Fruit fly (Drosophila melanogaster) whole organism, embryonic: ENCODE measurements around the gene Syt12.
A peak's percentile ranks its signal among the peaks of the same experiment; 100 is the strongest.

Experiments used
- CG10147 ChIP-seq: fragments of 200-800 bp; sonication (Bioruptor generic); optimal IDR thresholded peaks from 2 replicates; lab custom pipeline; 2019; ENCODE audit warnings: missing biosample characterization, mild to moderate bottlenecking, missing genetic modification characterization, moderate library complexity
- CG11560 ChIP-seq: fragments of 200-800 bp; sonication (Bioruptor generic); IDR thresholded peaks from 3 replicates; pipeline ENCODE4 v1.3.6; 2022; ENCODE audit warnings: missing biosample characterization, missing genetic modification characterization
- CG12744 ChIP-seq: fragments of 200-800 bp; sonication (Bioruptor generic); optimal IDR thresholded peaks from 2 replicates; lab custom pipeline; 2016; ENCODE audit warnings: missing biosample characterization, missing genetic modification characterization
- CG14050 ChIP-seq: fragments of 200-800 bp; sonication (Bioruptor generic); IDR thresholded peaks from 3 replicates; pipeline ENCODE4 v1.3.6; 2022; ENCODE audit warnings: missing biosample characterization, missing genetic modification characterization
- CG1603 ChIP-seq: fragments of 200-800 bp; sonication (Bioruptor generic); optimal IDR thresholded peaks from 2 replicates; lab custom pipeline; 2019; ENCODE audit warnings: missing biosample characterization, mild to moderate bottlenecking, missing genetic modification characterization, moderate library complexity
- CG16813 ChIP-seq: fragments of 200-800 bp; sonication (Bioruptor generic); IDR thresholded peaks from 3 replicates; pipeline ENCODE4 v1.3.6; 2022; ENCODE audit warnings: missing biosample characterization, missing genetic modification characterization; ENCODE audit not compliant: partially characterized antibody
- CG1832 ChIP-seq: fragments of 200-800 bp; sonication (Bioruptor generic); optimal IDR thresholded peaks from 2 replicates; lab custom pipeline; 2017; ENCODE audit warnings: missing biosample characterization, mild to moderate bottlenecking, missing genetic modification characterization, inconsistent platforms
- CG2712 ChIP-seq: fragments of 200-800 bp; optimal IDR thresholded peaks from 3 replicates; lab custom pipeline; 2019; ENCODE audit warnings: missing biosample characterization, mild to moderate bottlenecking, missing genetic modification characterization, moderate library complexity
- CG31365 ChIP-seq: fragments of 200-800 bp; sonication (Bioruptor generic); optimal IDR thresholded peaks from 2 replicates; lab custom pipeline; 2018; ENCODE audit warnings: missing biosample characterization, mild to moderate bottlenecking, missing genetic modification characterization
- CG32767 ChIP-seq: fragments of 200-800 bp; sonication (Bioruptor generic); IDR thresholded peaks from 2 replicates; pipeline ENCODE4 v1.3.6; 2022; ENCODE audit warnings: missing biosample characterization, missing genetic modification characterization
- CG3407 ChIP-seq: fragments of 200-800 bp; sonication (Bioruptor generic); optimal IDR thresholded peaks from 2 replicates; lab custom pipeline; 2018; ENCODE audit warnings: missing biosample characterization, mild to moderate bottlenecking, missing genetic modification characterization
- CG34422 ChIP-seq: fragments of 200-800 bp; sonication (Bioruptor generic); IDR thresholded peaks from 3 replicates; pipeline ENCODE4 v1.3.6; 2022; ENCODE audit warnings: missing biosample characterization, missing genetic modification characterization
- CG3838 ChIP-seq: fragments of 200-800 bp; sonication (Bioruptor generic); optimal IDR thresholded peaks from 3 replicates; lab custom pipeline; 2016; ENCODE audit warnings: missing biosample characterization, missing genetic modification characterization
- CG4820 ChIP-seq: fragments of 200-800 bp; sonication (Bioruptor generic); optimal IDR thresholded peaks from 3 replicates; lab custom pipeline; 2016; ENCODE audit warnings: missing biosample characterization, missing genetic modification characterization
- CG5953 ChIP-seq: fragments of 200-800 bp; sonication (Bioruptor generic); IDR thresholded peaks from 2 replicates; pipeline ENCODE4 v1.3.6; 2022; ENCODE audit warnings: missing biosample characterization, missing genetic modification characterization
- CG6175 ChIP-seq: fragments of 200-800 bp; sonication (Bioruptor generic); IDR thresholded peaks from 3 replicates; pipeline ENCODE4 v1.3.6; 2022; ENCODE audit warnings: missing biosample characterization, missing genetic modification characterization
- CG6254 ChIP-seq: fragments of 200-800 bp; sonication (Bioruptor generic); optimal IDR thresholded peaks from 3 replicates; lab custom pipeline; 2017; ENCODE audit warnings: mild to moderate bottlenecking, missing biosample characterization, missing genetic modification reagents, missing genetic modification characterization
- CG8290 ChIP-seq, 3 experiments: fragments of 200-800 bp; sonication (Bioruptor generic); optimal IDR thresholded peaks; 2 replicates each; lab custom pipeline; 2016 to 2019; ENCODE audit warnings: missing biosample characterization in 3 of 3, missing genetic modification characterization in 3 of 3, mild to moderate bottlenecking in 2 of 3, moderate library complexity in 1 of 3
- CG8388 ChIP-seq: fragments of 200-800 bp; sonication (Bioruptor generic); optimal IDR thresholded peaks from 2 replicates; lab custom pipeline; 2019; ENCODE audit warnings: missing biosample characterization, mild to moderate bottlenecking, missing genetic modification characterization, moderate library complexity
- CG9876 ChIP-seq: fragments of 200-800 bp; sonication (Bioruptor generic); optimal IDR thresholded peaks from 2 replicates; lab custom pipeline; 2016; ENCODE audit warnings: missing biosample characterization, missing genetic modification characterization
- CrebB ChIP-seq: fragments of 200-800 bp; sonication (Bioruptor generic); optimal IDR thresholded peaks from 3 replicates; lab custom pipeline; 2018; ENCODE audit warnings: missing biosample characterization, mild to moderate bottlenecking, missing genetic modification characterization
- D19A ChIP-seq: fragments of 200-800 bp; optimal IDR thresholded peaks from 3 replicates; lab custom pipeline; 2019; ENCODE audit warnings: missing biosample characterization, mild to moderate bottlenecking, missing genetic modification characterization, moderate library complexity
- Doc3 ChIP-seq: fragments of 200-800 bp; sonication (Bioruptor generic); IDR thresholded peaks from 3 replicates; pipeline ENCODE4 v1.3.6; 2022; ENCODE audit warnings: missing biosample characterization, missing genetic modification characterization; ENCODE audit not compliant: partially characterized antibody
- E2f2 ChIP-seq: fragments of 200-800 bp; sonication (Bioruptor generic); IDR thresholded peaks from 2 replicates; pipeline ENCODE4 v1.3.6; 2022; ENCODE audit warnings: missing biosample characterization, missing genetic modification characterization
- Gug ChIP-seq: fragments of 200-800 bp; sonication (Bioruptor generic); IDR thresholded peaks from 4 replicates; pipeline ENCODE4 v1.3.6; 2022; ENCODE audit warnings: missing biosample characterization, missing genetic modification characterization
- Hr39 ChIP-seq: fragments of >200 bp; optimal IDR thresholded peaks from 2 replicates; lab custom pipeline; 2017
- Hr51 ChIP-seq, 2 experiments: fragments of 200-800 bp; sonication (Bioruptor generic); optimal IDR thresholded peaks; 2 replicates in 1 of 2; 3 replicates in 1 of 2; lab custom pipeline; 2016 to 2018; ENCODE audit warnings: missing biosample characterization in 2 of 2, missing genetic modification characterization in 2 of 2, mild to moderate bottlenecking in 1 of 2, moderate library complexity in 1 of 2
- Kr ChIP-seq: fragments of 200-800 bp; sonication (Bioruptor generic); optimal IDR thresholded peaks from 2 replicates; lab custom pipeline; 2017; ENCODE audit warnings: missing biosample characterization, mild to moderate bottlenecking, missing genetic modification characterization
- MBD-R2 ChIP-seq: fragments of 200-800 bp; sonication (Bioruptor generic); IDR thresholded peaks from 2 replicates; pipeline ENCODE4 v1.3.6; 2022; ENCODE audit warnings: missing biosample characterization, missing genetic modification characterization
- MTF-1 ChIP-seq: fragments of 200-800 bp; sonication (Bioruptor generic); optimal IDR thresholded peaks from 2 replicates; lab custom pipeline; 2018; ENCODE audit warnings: missing biosample characterization, mild to moderate bottlenecking, missing genetic modification characterization, borderline replicate concordance
- Neu2 ChIP-seq: fragments of 200-800 bp; sonication (Bioruptor generic); optimal IDR thresholded peaks from 3 replicates; lab custom pipeline; 2016; ENCODE audit warnings: missing biosample characterization, missing genetic modification characterization, borderline replicate concordance
- Six4 ChIP-seq: fragments of 200-800 bp; sonication (Bioruptor generic); optimal IDR thresholded peaks from 2 replicates; lab custom pipeline; 2016; ENCODE audit warnings: missing biosample characterization, missing genetic modification characterization
- Xbp1 ChIP-seq: fragments of 200-800 bp; sonication (Bioruptor generic); optimal IDR thresholded peaks from 3 replicates; lab custom pipeline; 2016; ENCODE audit warnings: missing biosample characterization, mild to moderate bottlenecking, missing genetic modification characterization
- abd-A ChIP-seq: fragments of 200-800 bp; sonication (Bioruptor generic); optimal IDR thresholded peaks from 3 replicates; lab custom pipeline; 2019; ENCODE audit warnings: missing biosample characterization, mild to moderate bottlenecking, missing genetic modification characterization, moderate library complexity
- ato ChIP-seq: fragments of 200-800 bp; sonication (Bioruptor generic); IDR thresholded peaks from 2 replicates; pipeline ENCODE4 v1.3.6; 2022; ENCODE audit warnings: missing biosample characterization, missing genetic modification characterization; ENCODE audit not compliant: partially characterized antibody
- bigmax ChIP-seq: fragments of 200-800 bp; sonication (Bioruptor generic); optimal IDR thresholded peaks from 2 replicates; lab custom pipeline; 2018; ENCODE audit warnings: missing biosample characterization, mild to moderate bottlenecking, missing genetic modification characterization
- bsh ChIP-seq, 2 experiments: fragments of 200-800 bp; sonication (Bioruptor generic); optimal IDR thresholded peaks; 2 replicates each; lab custom pipeline; 2017 to 2018; ENCODE audit warnings: mild to moderate bottlenecking in 2 of 2, missing biosample characterization in 2 of 2, missing genetic modification characterization in 2 of 2, moderate library complexity in 1 of 2
- dm ChIP-seq: fragments of 200-800 bp; sonication (Bioruptor generic); optimal IDR thresholded peaks from 3 replicates; lab custom pipeline; 2016; ENCODE audit warnings: missing biosample characterization, missing genetic modification characterization
- fu2 ChIP-seq: fragments of 200-800 bp; sonication (Bioruptor generic); optimal IDR thresholded peaks from 2 replicates; lab custom pipeline; 2016; ENCODE audit warnings: missing biosample characterization, missing genetic modification characterization
- ind ChIP-seq: fragments of 200-800 bp; sonication (Bioruptor generic); optimal IDR thresholded peaks from 3 replicates; lab custom pipeline; 2016; ENCODE audit warnings: missing biosample characterization, missing genetic modification characterization
- lmd ChIP-seq: fragments of 200-800 bp; sonication (Bioruptor generic); IDR thresholded peaks from 2 replicates; pipeline ENCODE4 v1.3.6; 2022; ENCODE audit warnings: missing biosample characterization, missing genetic modification characterization
- mam ChIP-seq: fragments of 200-800 bp; sonication (Bioruptor generic); optimal IDR thresholded peaks from 3 replicates; lab custom pipeline; 2016; ENCODE audit warnings: missing biosample characterization, missing genetic modification characterization
- peb ChIP-seq: fragments of 200-800 bp; sonication (Bioruptor generic); IDR thresholded peaks from 2 replicates; pipeline ENCODE4 v1.3.6; 2022; ENCODE audit warnings: missing biosample characterization, missing genetic modification characterization
- pros ChIP-seq: fragments of 200-800 bp; sonication (Bioruptor generic); optimal IDR thresholded peaks from 3 replicates; lab custom pipeline; 2019; ENCODE audit warnings: missing biosample characterization, mild to moderate bottlenecking, missing genetic modification characterization, moderate library complexity
- ranshi ChIP-seq: fragments of 200-800 bp; sonication (Bioruptor generic); IDR thresholded peaks from 2 replicates; pipeline ENCODE4 v1.3.6; 2022; ENCODE audit warnings: missing biosample characterization, missing genetic modification characterization
- rib ChIP-seq: fragments of 200-800 bp; sonication (Bioruptor generic); IDR thresholded peaks from 2 replicates; pipeline ENCODE4 v1.3.6; 2022; ENCODE audit warnings: missing biosample characterization, missing genetic modification characterization
- salm ChIP-seq: fragments of 200-800 bp; sonication (Bioruptor generic); optimal IDR thresholded peaks from 2 replicates; lab custom pipeline; 2018; ENCODE audit warnings: missing biosample characterization, mild to moderate bottlenecking, missing genetic modification characterization
- sd ChIP-seq: fragments of 200-800 bp; sonication (Bioruptor generic); optimal IDR thresholded peaks from 3 replicates; lab custom pipeline; 2018; ENCODE audit warnings: missing biosample characterization, mild to moderate bottlenecking, missing genetic modification characterization, moderate library complexity
- trh ChIP-seq: fragments of 200-800 bp; sonication (Bioruptor generic); optimal IDR thresholded peaks from 2 replicates; lab custom pipeline; 2016; ENCODE audit warnings: missing biosample characterization, missing genetic modification characterization
- zfh1 ChIP-seq: fragments of 200-800 bp; sonication (Bioruptor generic); IDR thresholded peaks from 3 replicates; pipeline ENCODE4 v1.3.6; 2022; ENCODE audit warnings: missing biosample characterization, missing genetic modification characterization

The Syt12 gene

DNA sequence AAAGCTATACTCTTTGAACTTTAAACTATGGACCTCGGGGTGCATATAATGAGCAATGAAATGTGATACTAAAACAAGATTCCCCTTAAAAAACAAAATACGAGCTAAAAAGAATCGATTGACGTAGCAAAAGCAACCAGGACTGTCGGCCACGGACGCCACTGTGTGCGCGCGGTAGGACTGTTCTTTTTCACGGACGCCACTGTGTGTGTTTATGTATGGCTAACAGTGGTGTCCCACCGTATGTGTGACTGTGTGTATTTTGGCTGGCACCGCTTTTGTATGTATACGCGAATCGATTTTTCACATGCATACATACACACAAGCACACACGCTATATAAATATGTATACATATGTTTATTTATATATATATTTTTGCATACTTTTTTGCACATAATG, 24.7 kb downstream of the Syt12 start (continued):
- TF ChIP-seq CG10147 (GFP tag; lab: Kevin White, UChicago) (peak; percentile 19), CG8290 (GFP tag; optimal IDR thresholded peaks at IDR 0.05; lab: Kevin White, UChicago) (no peak), CG8290 (tag; optimal IDR thresholded peaks at IDR 0.05; lab: Kevin White, UChicago) (peak in 1 of 2 experiments; percentile 88), CG32767 (GFP tag; lab: Robert Waterston, UW) (peak; percentile 98), Doc3 (GFP tag; lab: Robert Waterston, UW) (no peak), CrebB (tag; lab: Kevin White, UChicago) (no peak), D19A (tag; lab: Kevin White, UChicago) (peak; percentile 12), CG6254 (GFP tag; lab: Kevin White, UChicago) (no peak), MBD-R2 (GFP tag; lab: Robert Waterston, UW) (peak; percentile 70), CG11560 (tag; lab: Robert Waterston, UW) (no peak), Six4 (GFP tag; lab: Kevin White, UChicago) (peak; percentile 51), CG4820 (GFP tag; lab: Kevin White, UChicago) (no peak), dm (GFP tag; lab: Kevin White, UChicago) (peak; percentile 40), Xbp1 (GFP tag; lab: Kevin White, UChicago) (peak; percentile 69), trh (no peak), bigmax (GFP tag; lab: Kevin White, UChicago) (no peak), Hr39 (no peak), abd-A (tag; lab: Kevin White, UChicago) (no peak), CG31365 (no peak), zfh1 (peak; percentile 56; the same call in 1 of the 3 replicates), CG5953 (GFP tag; lab: Robert Waterston, UW) (peak; percentile 54), Gug (GFP tag; lab: Robert Waterston, UW) (peak; percentile 76; the same call in 3 of the 4 replicates), Hr51 (GFP tag; optimal IDR thresholded peaks at IDR 0.05; lab: Kevin White, UChicago) (peak in 1 of 2 experiments; percentile 42), bsh (GFP tag; optimal IDR thresholded peaks at IDR 0.05; lab: Kevin White, UChicago) (peak; percentile 19 to 28), rib (peak; percentile 90), CG16813 (no peak), lmd (GFP tag; lab: Robert Waterston, UW) (peak; percentile 33; the same call in 1 of the 2 replicates), ranshi (GFP tag; lab: Robert Waterston, UW) (0 out of 2 replicates have a peak, but pooled peaks have one; percentile 29), CG1603 (tag; lab: Kevin White, UChicago) (peak; percentile 43), ind (peak; percentile 63), fu2 (GFP tag; lab: Kevin White, UChicago) (peak; percentile 54), CG3407 (no peak), CG3838 (GFP tag; lab: Kevin White, UChicago) (no peak), CG9876 (peak; percentile 48), mam (GFP tag; lab: Kevin White, UChicago) (peak; percentile 80), CG8388 (GFP tag; lab: Kevin White, UChicago) (peak; percentile 0), CG6175 (GFP tag; lab: Robert Waterston, UW) (peak; percentile 19; the same call in 1 of the 3 replicates), MTF-1 (GFP tag; lab: Kevin White, UChicago) (peak; percentile 44), ato (GFP tag; lab: Robert Waterston, UW) (no peak), CG1832 (GFP tag; lab: Kevin White, UChicago) (no peak), salm (no peak), CG14050 (GFP tag; lab: Robert Waterston, UW) (peak; percentile 40; the same call in 1 of the 3 replicates), sd (tag; lab: Kevin White, UChicago) (no peak), peb (GFP tag; lab: Robert Waterston, UW) (no peak), E2f2 (GFP tag; lab: Robert Waterston, UW) (peak; percentile 42), CG12744 (GFP tag; lab: Kevin White, UChicago) (no peak), CG34422 (GFP tag; lab: Robert Waterston, UW) (peak; percentile 91), Neu2 (GFP tag; lab: Kevin White, UChicago) (no peak), pros (GFP tag; lab: Kevin White, UChicago) (no peak), CG2712 (peak; percentile 31), Kr (GFP tag; lab: Kevin White, UChicago) (no peak)
